Fruit fly (Drosophila melanogaster) whole organism, embryonic: ENCODE results near the gene mRpL30.
A peak's percentile ranks its signal among the peaks of the same experiment; 100 is the strongest.

Source experiments
- Ada2b ChIP-seq: fragments of 200-800 bp; sonication (Bioruptor generic); IDR thresholded peaks from 2 replicates; pipeline ENCODE4 v1.3.6; 2022; ENCODE audit warnings: missing biosample characterization, missing genetic modification characterization
- Atf3 ChIP-seq: fragments of 200-800 bp; sonication (Bioruptor generic); optimal IDR thresholded peaks from 3 replicates; lab custom pipeline; 2016; ENCODE audit warnings: missing biosample characterization, missing genetic modification characterization
- CG1024 ChIP-seq: fragments of 200-800 bp; sonication (Bioruptor generic); IDR thresholded peaks from 2 replicates; pipeline ENCODE4 v1.3.6; 2022; ENCODE audit warnings: missing biosample characterization, missing genetic modification characterization
- CG10267 ChIP-seq: fragments of 200-800 bp; sonication (Bioruptor generic); optimal IDR thresholded peaks from 2 replicates; lab custom pipeline; 2018; ENCODE audit warnings: missing biosample characterization, mild to moderate bottlenecking, missing genetic modification characterization, moderate library complexity
- CG11093 ChIP-seq: fragments of 200-800 bp; sonication (Bioruptor generic); IDR thresholded peaks from 3 replicates; pipeline ENCODE4 v1.3.6; 2022; ENCODE audit warnings: missing biosample characterization, missing genetic modification characterization
- CG11398 ChIP-seq: fragments of 200-800 bp; sonication (Bioruptor generic); optimal IDR thresholded peaks from 2 replicates; lab custom pipeline; 2016; ENCODE audit warnings: missing biosample characterization, missing genetic modification characterization
- CG12769 ChIP-seq: fragments of 200-800 bp; sonication (Bioruptor generic); optimal IDR thresholded peaks from 2 replicates; lab custom pipeline; 2019; ENCODE audit warnings: missing biosample characterization, mild to moderate bottlenecking, missing genetic modification characterization, moderate library complexity
- CG1603 ChIP-seq: fragments of 200-800 bp; sonication (Bioruptor generic); optimal IDR thresholded peaks from 2 replicates; lab custom pipeline; 2019; ENCODE audit warnings: missing biosample characterization, mild to moderate bottlenecking, missing genetic modification characterization, moderate library complexity
- CG17359 ChIP-seq: fragments of 200-800 bp; sonication (Bioruptor generic); optimal IDR thresholded peaks from 3 replicates; lab custom pipeline; 2018; ENCODE audit warnings: missing biosample characterization, mild to moderate bottlenecking, missing genetic modification characterization, moderate library complexity
- CG1792 ChIP-seq: fragments of 200-800 bp; sonication (Bioruptor generic); optimal IDR thresholded peaks from 2 replicates; lab custom pipeline; 2016; ENCODE audit warnings: missing biosample characterization, missing genetic modification characterization
- CG31224 ChIP-seq: fragments of 200-800 bp; sonication (Bioruptor generic); IDR thresholded peaks from 2 replicates; pipeline ENCODE4 v1.3.6; 2022; ENCODE audit warnings: missing biosample characterization, missing genetic modification characterization
- CG32767 ChIP-seq: fragments of 200-800 bp; sonication (Bioruptor generic); IDR thresholded peaks from 2 replicates; pipeline ENCODE4 v1.3.6; 2022; ENCODE audit warnings: missing biosample characterization, missing genetic modification characterization
- CG6689 ChIP-seq: fragments of 200-800 bp; sonication (Bioruptor generic); IDR thresholded peaks from 2 replicates; pipeline ENCODE4 v1.3.6; 2022; ENCODE audit warnings: missing biosample characterization, missing genetic modification characterization
- CG6791 ChIP-seq: fragments of 200-800 bp; sonication (Bioruptor generic); IDR thresholded peaks from 3 replicates; pipeline ENCODE4 v1.3.6; 2022; ENCODE audit warnings: missing biosample characterization, missing genetic modification characterization; ENCODE audit not compliant: partially characterized antibody
- CG7357 ChIP-seq: fragments of 200-800 bp; sonication (Bioruptor generic); IDR thresholded peaks from 3 replicates; pipeline ENCODE4 v1.3.6; 2022; ENCODE audit warnings: missing biosample characterization, missing genetic modification characterization
- CG7372 ChIP-seq: fragments of 200-800 bp; sonication (Bioruptor generic); IDR thresholded peaks from 2 replicates; pipeline ENCODE4 v1.3.6; 2022; ENCODE audit warnings: missing biosample characterization, missing genetic modification characterization
- CG9215 ChIP-seq: fragments of 200-800 bp; sonication (Bioruptor generic); IDR thresholded peaks from 2 replicates; pipeline ENCODE4 v1.3.6; 2022; ENCODE audit warnings: missing biosample characterization, missing genetic modification characterization
- Dfd ChIP-seq, 2 experiments: fragments of >200 bp; optimal IDR thresholded peaks; 2 replicates each; lab custom pipeline; 2017; ENCODE audit warnings: missing biosample characterization in 2 of 2, missing genetic modification characterization in 2 of 2
- Doc3 ChIP-seq: fragments of 200-800 bp; sonication (Bioruptor generic); IDR thresholded peaks from 3 replicates; pipeline ENCODE4 v1.3.6; 2022; ENCODE audit warnings: missing biosample characterization, missing genetic modification characterization; ENCODE audit not compliant: partially characterized antibody
- E2f2 ChIP-seq: fragments of 200-800 bp; sonication (Bioruptor generic); IDR thresholded peaks from 2 replicates; pipeline ENCODE4 v1.3.6; 2022; ENCODE audit warnings: missing biosample characterization, missing genetic modification characterization
- Fer3 ChIP-seq: fragments of 200-800 bp; sonication (Bioruptor generic); optimal IDR thresholded peaks from 2 replicates; lab custom pipeline; 2018; ENCODE audit warnings: missing biosample characterization, mild to moderate bottlenecking, missing genetic modification characterization, moderate library complexity
- Hmr ChIP-seq: fragments of 200-800 bp; sonication (Bioruptor generic); optimal IDR thresholded peaks from 3 replicates; lab custom pipeline; 2017; ENCODE audit warnings: mild to moderate bottlenecking, missing biosample characterization, missing genetic modification reagents, missing genetic modification characterization
- Hsf ChIP-seq: fragments of 200-800 bp; sonication (Bioruptor generic); optimal IDR thresholded peaks from 3 replicates; lab custom pipeline; 2016; ENCODE audit warnings: missing biosample characterization, missing genetic modification characterization
- Mes4 ChIP-seq: fragments of 200-800 bp; sonication (Bioruptor generic); optimal IDR thresholded peaks from 2 replicates; lab custom pipeline; 2016; ENCODE audit warnings: missing biosample characterization, missing genetic modification characterization
- Neu2 ChIP-seq: fragments of 200-800 bp; sonication (Bioruptor generic); optimal IDR thresholded peaks from 3 replicates; lab custom pipeline; 2016; ENCODE audit warnings: missing biosample characterization, missing genetic modification characterization, borderline replicate concordance
- Nf-YB ChIP-seq: fragments of 200-800 bp; sonication (Bioruptor generic); optimal IDR thresholded peaks from 3 replicates; lab custom pipeline; 2019; ENCODE audit warnings: missing biosample characterization, mild to moderate bottlenecking, missing genetic modification characterization, moderate library complexity
- Nf-YC ChIP-seq: fragments of 200-800 bp; optimal IDR thresholded peaks from 3 replicates; lab custom pipeline; 2019; ENCODE audit warnings: missing biosample characterization, mild to moderate bottlenecking, missing genetic modification characterization, moderate library complexity
- PHDP ChIP-seq: fragments of 200-800 bp; sonication (Bioruptor generic); optimal IDR thresholded peaks from 3 replicates; lab custom pipeline; 2018; ENCODE audit warnings: missing biosample characterization, mild to moderate bottlenecking, missing genetic modification characterization, moderate library complexity
- Ptx1 ChIP-seq: fragments of 200-800 bp; sonication (Bioruptor generic); IDR thresholded peaks from 2 replicates; pipeline ENCODE4 v1.3.6; 2022; ENCODE audit warnings: missing biosample characterization, missing genetic modification characterization
- Rfx ChIP-seq: fragments of 200-800 bp; sonication (Bioruptor generic); IDR thresholded peaks from 2 replicates; pipeline ENCODE4 v1.3.6; 2022; ENCODE audit warnings: missing biosample characterization, missing genetic modification characterization
- Rx ChIP-seq: fragments of 200-800 bp; sonication (Bioruptor generic); IDR thresholded peaks from 2 replicates; pipeline ENCODE4 v1.3.6; 2022; ENCODE audit warnings: missing biosample characterization, missing genetic modification characterization
- bcd ChIP-seq: fragments of 200-800 bp; sonication (Bioruptor generic); optimal IDR thresholded peaks from 2 replicates; lab custom pipeline; 2017; ENCODE audit warnings: missing biosample characterization, mild to moderate bottlenecking, missing genetic modification characterization
- bigmax ChIP-seq: fragments of 200-800 bp; sonication (Bioruptor generic); optimal IDR thresholded peaks from 2 replicates; lab custom pipeline; 2018; ENCODE audit warnings: missing biosample characterization, mild to moderate bottlenecking, missing genetic modification characterization
- caup ChIP-seq: fragments of 200-800 bp; sonication (Bioruptor generic); optimal IDR thresholded peaks from 3 replicates; lab custom pipeline; 2017; ENCODE audit warnings: missing biosample characterization, mild to moderate bottlenecking, missing genetic modification characterization, moderate library complexity; ENCODE audit not compliant: severe bottlenecking
- crol ChIP-seq: fragments of 200-800 bp; sonication (Bioruptor generic); IDR thresholded peaks from 2 replicates; pipeline ENCODE4 v1.3.6; 2022; ENCODE audit warnings: missing biosample characterization, missing genetic modification characterization
- esg ChIP-seq: fragments of 200-800 bp; sonication (Bioruptor generic); conservative IDR thresholded peaks from 2 replicates; pipeline ENCODE4 v1.3.6; 2022; ENCODE audit warnings: missing biosample characterization, missing genetic modification characterization
- exex ChIP-seq: fragments of 200-800 bp; sonication (Bioruptor generic); optimal IDR thresholded peaks from 4 replicates; lab custom pipeline; 2018; ENCODE audit warnings: missing biosample characterization, mild to moderate bottlenecking, missing genetic modification characterization, moderate library complexity
- mirr ChIP-seq: fragments of 200-800 bp; sonication (Bioruptor generic); optimal IDR thresholded peaks from 3 replicates; lab custom pipeline; 2018; ENCODE audit warnings: missing biosample characterization, mild to moderate bottlenecking, missing genetic modification characterization
- p53 ChIP-seq: fragments of 200-800 bp; sonication (Bioruptor generic); optimal IDR thresholded peaks from 2 replicates; lab custom pipeline; 2016; ENCODE audit warnings: missing biosample characterization, missing genetic modification characterization
- pan ChIP-seq, 4 experiments: fragments of >200 bp in 3 of 4; fragments of 200-800 bp in 1 of 4; sonication (Bioruptor generic) in 1 of 4; optimal IDR thresholded peaks in 3 of 4; IDR thresholded peaks in 1 of 4; 2 replicates each; pipeline versions ENCODE4 v1.3.6 to Lab custom; 2017 to 2022; ENCODE audit warnings: missing biosample characterization in 2 of 4, missing genetic modification characterization in 2 of 4, mixed read lengths in 1 of 4
- slbo ChIP-seq: fragments of 200-800 bp; sonication (Bioruptor generic); IDR thresholded peaks from 2 replicates; pipeline ENCODE4 v1.3.6; 2022; ENCODE audit warnings: missing biosample characterization, missing genetic modification characterization
- sob ChIP-seq: fragments of 200-800 bp; sonication (Bioruptor generic); IDR thresholded peaks from 2 replicates; pipeline ENCODE4 v1.3.6; 2022; ENCODE audit warnings: missing biosample characterization, missing genetic modification characterization
- tgo ChIP-seq: fragments of 200-800 bp; sonication (Bioruptor generic); IDR thresholded peaks from 3 replicates; pipeline ENCODE4 v1.3.6; 2022; ENCODE audit warnings: missing biosample characterization, missing genetic modification characterization
- usp ChIP-seq: fragments of >200 bp; optimal IDR thresholded peaks from 2 replicates; lab custom pipeline; 2017; ENCODE audit warnings: missing biosample characterization, missing genetic modification characterization

The mRpL30 gene

dm6 chrX:4614945-4615344 lies 32.7 kb upstream of the mRpL30 start (continued):
- TF ChIP-seq CG6791 (GFP tag; lab: Robert Waterston, UW) (no peak), p53 (GFP tag; lab: Kevin White, UChicago) (no peak), Hsf (GFP tag; lab: Kevin White, UChicago) (no peak), Rx (GFP tag; lab: Robert Waterston, UW) (no peak), CG7357 (no peak), CG31224 (GFP tag; lab: Robert Waterston, UW) (no peak), Rfx (GFP tag; lab: Robert Waterston, UW) (0 out of 2 replicates have a peak, but pooled peaks have one; percentile 17), Nf-YB (no peak), Neu2 (GFP tag; lab: Kevin White, UChicago) (no peak), Atf3 (GFP tag; lab: Kevin White, UChicago) (no peak), CG32767 (GFP tag; lab: Robert Waterston, UW) (no peak), CG1792 (GFP tag; lab: Kevin White, UChicago) (no peak), pan (optimal IDR thresholded peaks at IDR 0.05; lab: Kevin White, UChicago) (no peak), pan (GFP tag; optimal IDR thresholded peaks at IDR 0.05 in 1 of 2, IDR thresholded peaks at IDR 0.05 in 1 of 2) (peak in 1 of 2 experiments; percentile 13), mirr (GFP tag; lab: Kevin White, UChicago) (no peak), Hmr (GFP tag; lab: Kevin White, UChicago) (no peak), caup (GFP tag; lab: Kevin White, UChicago) (no peak), CG7372 (GFP tag; lab: Robert Waterston, UW) (no peak), esg (0 out of 2 replicates have a peak, but pooled peaks have one; percentile 6), exex (tag; lab: Kevin White, UChicago) (no peak), tgo (no peak), CG6689 (GFP tag; lab: Robert Waterston, UW) (0 out of 2 replicates have a peak, but pooled peaks have one; percentile 15), crol (peak; percentile 52), PHDP (tag; lab: Kevin White, UChicago) (no peak), sob (GFP tag; lab: Robert Waterston, UW) (no peak), bigmax (GFP tag; lab: Kevin White, UChicago) (no peak), CG12769 (tag; lab: Kevin White, UChicago) (no peak), Nf-YC (no peak), Ada2b (GFP tag; lab: Robert Waterston, UW) (0 out of 2 replicates have a peak, but pooled peaks have one; percentile 20), Ptx1 (GFP tag; lab: Robert Waterston, UW) (peak; percentile 38; the same call in 1 of the 2 replicates), CG1024 (GFP tag; lab: Robert Waterston, UW) (no peak), Dfd (GFP tag; optimal IDR thresholded peaks at IDR 0.05; lab: Kevin White, UChicago) (no peak), CG17359 (tag; lab: Kevin White, UChicago) (no peak), Fer3 (tag; lab: Kevin White, UChicago) (no peak), Mes4 (GFP tag; lab: Kevin White, UChicago) (no peak), CG9215 (GFP tag; lab: Robert Waterston, UW) (no peak), slbo (GFP tag; lab: Robert Waterston, UW) (0 out of 2 replicates have a peak, but pooled peaks have one; percentile 11), CG10267 (tag; lab: Kevin White, UChicago) (no peak), CG11398 (no peak), CG11093 (GFP tag; lab: Robert Waterston, UW) (no peak), bcd (GFP tag; lab: Kevin White, UChicago) (no peak), Doc3 (GFP tag; lab: Robert Waterston, UW) (no peak), usp (no peak), E2f2 (GFP tag; lab: Robert Waterston, UW) (no peak), CG1603 (peak; percentile 29)
- TF ChIP-seq, all 482 proteins: peak for 13
